Fruit fly (Drosophila melanogaster) whole organism: ENCODE measurements around the gene CG18508.

Experiments
- Dll ChIP-seq: fragments of >200 bp; optimal IDR thresholded peaks from 2 replicates; lab custom pipeline; 2017
- EcR ChIP-seq, 2 experiments: fragments of >200 bp; optimal IDR thresholded peaks; 2 replicates each; lab custom pipeline; 2017; ENCODE audit warnings: missing biosample characterization in 2 of 2, missing genetic modification characterization in 2 of 2, missing genetic modification reagents in 2 of 2
- psq ChIP-seq: fragments of >200 bp; optimal IDR thresholded peaks from 2 replicates; lab custom pipeline; 2017
- usp ChIP-seq: fragments of >200 bp; optimal IDR thresholded peaks from 2 replicates; lab custom pipeline; 2017; ENCODE audit warnings: missing biosample characterization, missing genetic modification characterization, mixed read lengths

DNA sequence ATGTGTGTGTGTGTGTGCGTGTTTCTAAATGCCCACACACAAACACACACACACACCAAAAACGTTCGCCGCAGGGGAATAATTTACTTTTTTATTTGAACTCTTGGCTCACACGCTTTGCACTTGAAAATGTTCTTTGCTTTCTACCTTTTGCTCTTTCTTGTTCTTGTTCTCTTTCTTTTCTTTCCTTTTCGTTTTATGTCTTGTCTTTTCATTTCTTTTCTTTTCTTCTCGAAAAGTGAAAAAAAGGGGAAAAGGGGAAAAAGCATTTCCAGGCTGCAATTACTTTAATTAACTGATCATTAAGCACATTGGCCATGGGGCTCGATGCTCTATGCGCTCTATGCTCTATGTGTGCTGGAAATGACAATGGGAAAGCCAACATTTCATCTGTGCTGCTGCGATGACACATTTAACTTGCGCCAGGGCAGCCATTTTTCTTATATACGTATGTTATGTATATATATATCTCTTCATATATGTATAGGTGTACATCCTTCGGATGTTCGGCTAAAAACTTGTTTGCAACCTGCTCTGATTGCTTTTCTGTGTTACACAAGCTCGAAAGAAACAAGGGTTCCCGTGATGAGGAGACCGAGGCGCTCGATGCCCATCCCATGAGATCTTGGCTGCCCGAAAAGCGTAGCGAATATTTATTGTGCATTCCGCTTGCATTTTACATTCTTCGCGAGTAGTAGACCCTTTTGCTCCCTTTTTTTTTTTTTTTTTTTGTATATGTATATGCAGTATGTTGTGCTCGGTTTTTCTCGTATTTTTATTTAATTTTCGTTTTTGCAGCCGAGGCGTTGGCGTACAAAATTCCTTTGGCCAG, 22.1 kb downstream of the CG18508 start:
- no peak for TF ChIP-seq EcR (GFP tag; optimal IDR thresholded peaks at IDR 0.05; lab: Kevin White, UChicago)
- no peak for TF ChIP-seq Dll (lab: Kevin White, UChicago)
- TF ChIP-seq usp, result no peak
- no peak for TF ChIP-seq psq (lab: Kevin White, UChicago)
